Fruit fly (Drosophila melanogaster) whole organism, embryonic: ENCODE results near the gene CG12539.

ENCODE experiments used
- Atf3 ChIP-seq: fragments of 200-800 bp; sonication (Bioruptor generic); optimal IDR thresholded peaks from 3 replicates; lab custom pipeline; 2016; ENCODE audit warnings: missing biosample characterization, missing genetic modification characterization
- Atf6 ChIP-seq: fragments of 200-800 bp; sonication (Bioruptor generic); IDR thresholded peaks from 2 replicates; pipeline ENCODE4 v1.3.6; 2022; ENCODE audit warnings: missing biosample characterization, missing genetic modification characterization
- C15 ChIP-seq: fragments of 200-800 bp; sonication (Bioruptor generic); IDR thresholded peaks from 3 replicates; pipeline ENCODE4 v1.3.6; 2022; ENCODE audit warnings: missing biosample characterization, missing genetic modification characterization
- CG10366 ChIP-seq: fragments of 200-800 bp; sonication (Bioruptor generic); IDR thresholded peaks from 2 replicates; pipeline ENCODE4 v1.3.6; 2022; ENCODE audit warnings: missing biosample characterization, missing genetic modification characterization
- CG11695 ChIP-seq: fragments of 200-800 bp; sonication (Bioruptor generic); IDR thresholded peaks from 3 replicates; pipeline ENCODE4 v1.3.6; 2022; ENCODE audit warnings: missing biosample characterization, missing genetic modification characterization
- CG12744 ChIP-seq: fragments of 200-800 bp; sonication (Bioruptor generic); optimal IDR thresholded peaks from 2 replicates; lab custom pipeline; 2016; ENCODE audit warnings: missing biosample characterization, missing genetic modification characterization
- CG15011 ChIP-seq: fragments of 200-800 bp; sonication (Bioruptor generic); optimal IDR thresholded peaks from 3 replicates; lab custom pipeline; 2018; ENCODE audit warnings: missing biosample characterization, mild to moderate bottlenecking, missing genetic modification characterization
- CG16813 ChIP-seq: fragments of 200-800 bp; sonication (Bioruptor generic); IDR thresholded peaks from 3 replicates; pipeline ENCODE4 v1.3.6; 2022; ENCODE audit warnings: missing biosample characterization, missing genetic modification characterization; ENCODE audit not compliant: partially characterized antibody
- CG18764 ChIP-seq: fragments of 200-800 bp; sonication (Bioruptor generic); optimal IDR thresholded peaks from 3 replicates; lab custom pipeline; 2016; ENCODE audit warnings: missing biosample characterization, missing genetic modification characterization
- CG2116 ChIP-seq: fragments of 200-800 bp; sonication (Bioruptor generic); optimal IDR thresholded peaks from 3 replicates; lab custom pipeline; 2018; ENCODE audit warnings: missing biosample characterization, mild to moderate bottlenecking, missing genetic modification characterization
- CG2129 ChIP-seq: fragments of 200-800 bp; sonication (Bioruptor generic); IDR thresholded peaks from 2 replicates; pipeline ENCODE4 v1.3.6; 2022; ENCODE audit warnings: missing biosample characterization, missing genetic modification characterization; ENCODE audit not compliant: partially characterized antibody
- CG2678 ChIP-seq: fragments of 200-800 bp; sonication (Bioruptor generic); optimal IDR thresholded peaks from 3 replicates; lab custom pipeline; 2019; ENCODE audit warnings: missing biosample characterization, mild to moderate bottlenecking, missing genetic modification characterization, moderate library complexity
- CG30020 ChIP-seq: fragments of 200-800 bp; optimal IDR thresholded peaks from 2 replicates; lab custom pipeline; 2019; ENCODE audit warnings: missing biosample characterization, mild to moderate bottlenecking, missing genetic modification characterization, moderate library complexity
- CG31388 ChIP-seq: fragments of 200-800 bp; sonication (Bioruptor generic); optimal IDR thresholded peaks from 2 replicates; lab custom pipeline; 2016; ENCODE audit warnings: missing biosample characterization, missing genetic modification characterization
- CG31441 ChIP-seq: fragments of 200-800 bp; sonication (Bioruptor generic); IDR thresholded peaks from 2 replicates; pipeline ENCODE4 v1.3.6; 2022; ENCODE audit warnings: missing biosample characterization, missing genetic modification characterization
- CG32772 ChIP-seq: fragments of 200-800 bp; sonication (Bioruptor generic); IDR thresholded peaks from 2 replicates; pipeline ENCODE4 v1.3.6; 2022; ENCODE audit warnings: missing biosample characterization, missing genetic modification characterization
- CG4360 ChIP-seq: fragments of 200-800 bp; sonication (Bioruptor generic); IDR thresholded peaks from 2 replicates; pipeline ENCODE4 v1.3.6; 2022; ENCODE audit warnings: missing biosample characterization, missing genetic modification characterization
- CG4404 ChIP-seq: fragments of 200-800 bp; sonication (Bioruptor generic); IDR thresholded peaks from 2 replicates; pipeline ENCODE4 v1.3.6; 2022; ENCODE audit warnings: missing biosample characterization, missing genetic modification characterization
- CG4424 ChIP-seq: fragments of 200-800 bp; sonication (Bioruptor generic); optimal IDR thresholded peaks from 3 replicates; lab custom pipeline; 2016; ENCODE audit warnings: missing biosample characterization, missing genetic modification characterization
- CG4854 ChIP-seq: fragments of 200-800 bp; sonication (Bioruptor generic); optimal IDR thresholded peaks from 2 replicates; lab custom pipeline; 2016; ENCODE audit warnings: missing biosample characterization, missing genetic modification characterization, inconsistent platforms
- CG7271 ChIP-seq: fragments of 200-800 bp; sonication (Bioruptor generic); optimal IDR thresholded peaks from 2 replicates; lab custom pipeline; 2018; ENCODE audit warnings: missing biosample characterization, mild to moderate bottlenecking, missing genetic modification characterization, moderate library complexity
- CG8765 ChIP-seq: fragments of 200-800 bp; sonication (Bioruptor generic); IDR thresholded peaks from 2 replicates; pipeline ENCODE4 v1.3.6; 2022; ENCODE audit warnings: missing biosample characterization, missing genetic modification characterization
- Dad ChIP-seq: fragments of 200-800 bp; sonication (Bioruptor generic); optimal IDR thresholded peaks from 3 replicates; lab custom pipeline; 2016; ENCODE audit warnings: missing biosample characterization, missing genetic modification characterization
- Dbx ChIP-seq: fragments of 200-800 bp; sonication (Bioruptor generic); IDR thresholded peaks from 3 replicates; pipeline ENCODE4 v1.3.6; 2022; ENCODE audit warnings: missing biosample characterization, missing genetic modification characterization
- Drgx ChIP-seq: fragments of 200-800 bp; sonication (Bioruptor generic); IDR thresholded peaks from 2 replicates; pipeline ENCODE4 v1.3.6; 2022; ENCODE audit warnings: missing biosample characterization, missing genetic modification characterization
- Elba2 ChIP-seq: fragments of 200-800 bp; sonication (Bioruptor generic); optimal IDR thresholded peaks from 3 replicates; lab custom pipeline; 2016; ENCODE audit warnings: missing biosample characterization, missing genetic modification characterization
- HLH54F ChIP-seq: fragments of 200-800 bp; sonication (Bioruptor generic); optimal IDR thresholded peaks from 3 replicates; lab custom pipeline; 2016; ENCODE audit warnings: missing biosample characterization, missing genetic modification characterization
- MTF-1 ChIP-seq: fragments of 200-800 bp; sonication (Bioruptor generic); optimal IDR thresholded peaks from 2 replicates; lab custom pipeline; 2018; ENCODE audit warnings: missing biosample characterization, mild to moderate bottlenecking, missing genetic modification characterization, borderline replicate concordance
- Nf-YC ChIP-seq: fragments of 200-800 bp; optimal IDR thresholded peaks from 3 replicates; lab custom pipeline; 2019; ENCODE audit warnings: missing biosample characterization, mild to moderate bottlenecking, missing genetic modification characterization, moderate library complexity
- Oli ChIP-seq: fragments of 200-800 bp; sonication (Bioruptor generic); optimal IDR thresholded peaks from 2 replicates; lab custom pipeline; 2018; ENCODE audit warnings: missing biosample characterization, mild to moderate bottlenecking, missing genetic modification characterization, moderate library complexity
- Optix ChIP-seq: fragments of 200-800 bp; sonication (Bioruptor generic); IDR thresholded peaks from 3 replicates; pipeline ENCODE4 v1.3.6; 2022; ENCODE audit warnings: missing biosample characterization, missing genetic modification characterization
- Ptx1 ChIP-seq: fragments of 200-800 bp; sonication (Bioruptor generic); IDR thresholded peaks from 2 replicates; pipeline ENCODE4 v1.3.6; 2022; ENCODE audit warnings: missing biosample characterization, missing genetic modification characterization
- Side ChIP-seq: fragments of 200-800 bp; sonication (Bioruptor generic); optimal IDR thresholded peaks from 2 replicates; lab custom pipeline; 2016; ENCODE audit warnings: missing biosample characterization, missing genetic modification characterization
- ab ChIP-seq: fragments of 200-800 bp; sonication (Bioruptor generic); optimal IDR thresholded peaks from 2 replicates; lab custom pipeline; 2016; ENCODE audit warnings: missing biosample characterization, missing genetic modification characterization
- amos ChIP-seq: fragments of 200-800 bp; sonication (Bioruptor generic); IDR thresholded peaks from 2 replicates; pipeline ENCODE4 v1.3.6; 2022; ENCODE audit warnings: missing biosample characterization, missing genetic modification characterization; ENCODE audit not compliant: partially characterized antibody
- bowl ChIP-seq: fragments of 200-800 bp; sonication (Bioruptor generic); IDR thresholded peaks from 2 replicates; pipeline ENCODE4 v1.3.6; 2022; ENCODE audit warnings: missing biosample characterization, missing genetic modification characterization
- cwo ChIP-seq: fragments of 200-800 bp; sonication (Bioruptor generic); optimal IDR thresholded peaks from 3 replicates; lab custom pipeline; 2017; ENCODE audit warnings: missing biosample characterization, missing genetic modification characterization, mild to moderate bottlenecking, moderate library complexity, missing genetic modification reagents
- ewg ChIP-seq: fragments of 200-800 bp; sonication (Bioruptor generic); optimal IDR thresholded peaks from 3 replicates; lab custom pipeline; 2017; ENCODE audit warnings: mild to moderate bottlenecking, missing biosample characterization, missing genetic modification reagents, missing genetic modification characterization
- exex ChIP-seq: fragments of 200-800 bp; sonication (Bioruptor generic); optimal IDR thresholded peaks from 4 replicates; lab custom pipeline; 2018; ENCODE audit warnings: missing biosample characterization, mild to moderate bottlenecking, missing genetic modification characterization, moderate library complexity
- gcm ChIP-seq: fragments of 200-800 bp; sonication (Bioruptor generic); optimal IDR thresholded peaks from 2 replicates; lab custom pipeline; 2019; ENCODE audit warnings: missing biosample characterization, mild to moderate bottlenecking, missing genetic modification characterization, moderate library complexity
- kay ChIP-seq: fragments of 200-800 bp; sonication (Bioruptor generic); optimal IDR thresholded peaks from 2 replicates; lab custom pipeline; 2016; ENCODE audit warnings: missing biosample characterization, missing genetic modification characterization
- lilli ChIP-seq: fragments of 200-800 bp; sonication (Bioruptor generic); optimal IDR thresholded peaks from 3 replicates; lab custom pipeline; 2016; ENCODE audit warnings: missing biosample characterization, missing genetic modification characterization
- mam ChIP-seq: fragments of 200-800 bp; sonication (Bioruptor generic); optimal IDR thresholded peaks from 3 replicates; lab custom pipeline; 2016; ENCODE audit warnings: missing biosample characterization, missing genetic modification characterization
- pita ChIP-seq: fragments of 200-800 bp; sonication (Bioruptor generic); optimal IDR thresholded peaks from 2 replicates; lab custom pipeline; 2017; ENCODE audit warnings: missing biosample characterization, mild to moderate bottlenecking, missing genetic modification characterization
- prd ChIP-seq, 3 experiments: fragments of >200 bp in 2 of 3; fragments of 200-800 bp in 1 of 3; sonication (Bioruptor generic) in 1 of 3; optimal IDR thresholded peaks in 2 of 3; IDR thresholded peaks in 1 of 3; 2 replicates in 2 of 3; 3 replicates in 1 of 3; pipeline versions ENCODE4 v1.3.6 to Lab custom; 2017 to 2022; ENCODE audit warnings: missing biosample characterization in 1 of 3, missing genetic modification characterization in 1 of 3
- pum ChIP-seq: fragments of 200-800 bp; sonication (Bioruptor generic); optimal IDR thresholded peaks from 2 replicates; lab custom pipeline; 2016; ENCODE audit warnings: missing biosample characterization, missing genetic modification characterization
- scrt ChIP-seq: fragments of 200-800 bp; sonication (Bioruptor generic); optimal IDR thresholded peaks from 2 replicates; lab custom pipeline; 2018; ENCODE audit warnings: missing biosample characterization, mild to moderate bottlenecking, missing genetic modification characterization, moderate library complexity
- sna ChIP-seq: fragments of 200-800 bp; sonication (Bioruptor generic); IDR thresholded peaks from 2 replicates; pipeline ENCODE4 v1.3.6; 2022; ENCODE audit warnings: missing biosample characterization, missing genetic modification characterization; ENCODE audit not compliant: partially characterized antibody
- unc-4 ChIP-seq: fragments of 200-800 bp; sonication (Bioruptor generic); IDR thresholded peaks from 2 replicates; pipeline ENCODE4 v1.3.6; 2022; ENCODE audit warnings: missing biosample characterization, missing genetic modification characterization; ENCODE audit not compliant: partially characterized antibody
- z ChIP-seq: fragments of 200-800 bp; sonication (Bioruptor generic); IDR thresholded peaks from 3 replicates; pipeline ENCODE4 v1.3.6; 2022; ENCODE audit warnings: missing biosample characterization, missing genetic modification characterization

Gene CG12539

DNA sequence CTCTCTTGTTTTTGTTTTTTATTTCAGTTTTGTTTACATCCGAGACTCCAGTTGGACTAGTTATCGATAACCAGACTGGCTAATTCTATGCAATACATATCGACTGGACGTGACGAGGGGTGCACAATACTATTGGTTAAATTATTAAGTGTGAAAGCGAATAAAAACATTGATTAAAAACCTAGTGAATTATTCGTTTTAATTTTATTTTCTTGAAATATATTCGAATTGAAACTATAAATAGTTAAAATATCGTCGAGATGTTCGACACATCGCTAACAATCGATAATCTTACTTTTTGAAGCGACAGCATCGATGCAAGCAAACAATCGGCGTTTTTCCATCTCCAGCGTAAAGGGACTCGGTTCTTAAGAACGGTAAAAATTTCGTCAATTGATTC lies 5.5 kb downstream of the CG12539 start, which contains the start of the genes CG32590 and Flo2 (continued):
- TF ChIP-seq amos (peak; percentile 92), ab (GFP tag; lab: Kevin White, UChicago) (no peak), CG4404 (peak; percentile 78), CG2129 (GFP tag; lab: Robert Waterston, UW) (peak; percentile 92), Ptx1 (GFP tag; lab: Robert Waterston, UW) (peak; percentile 84), CG30020 (tag; lab: Kevin White, UChicago) (peak; percentile 60), CG10366 (GFP tag; lab: Robert Waterston, UW) (peak; percentile 69), CG4360 (GFP tag; lab: Robert Waterston, UW) (no peak), MTF-1 (GFP tag; lab: Kevin White, UChicago) (no peak), CG4424 (GFP tag; lab: Kevin White, UChicago) (peak; percentile 74), exex (tag; lab: Kevin White, UChicago) (peak; percentile 26), Atf3 (peak; percentile 36), unc-4 (GFP tag; lab: Robert Waterston, UW) (peak; percentile 98), CG11695 (GFP tag; lab: Robert Waterston, UW) (peak; percentile 64; the same call in 2 of the 3 replicates), CG2116 (GFP tag; lab: Kevin White, UChicago) (peak; percentile 91), CG7271 (tag; lab: Kevin White, UChicago) (peak; percentile 15), Drgx (GFP tag; lab: Robert Waterston, UW) (peak; percentile 59), Nf-YC (tag; lab: Kevin White, UChicago) (peak; percentile 44), Oli (tag; lab: Kevin White, UChicago) (peak; percentile 38), mam (GFP tag; lab: Kevin White, UChicago) (peak; percentile 85), Dbx (GFP tag; lab: Robert Waterston, UW) (peak; percentile 94), Side (GFP tag; lab: Kevin White, UChicago) (peak; percentile 70), pum (GFP tag; lab: Kevin White, UChicago) (peak; percentile 74), kay (GFP tag; lab: Kevin White, UChicago) (peak; percentile 36), prd (optimal IDR thresholded peaks at IDR 0.05; lab: Kevin White, UChicago) (no peak), prd (GFP tag; IDR thresholded peaks at IDR 0.05; lab: Robert Waterston, UW) (peak; percentile 91), sna (GFP tag; lab: Robert Waterston, UW) (peak; percentile 99), Atf6 (GFP tag; lab: Robert Waterston, UW) (peak; percentile 83), CG12744 (GFP tag; lab: Kevin White, UChicago) (no peak), pita (GFP tag; lab: Kevin White, UChicago) (no peak), Optix (peak; percentile 72; the same call in 2 of the 3 replicates), z (no peak), CG4854 (GFP tag; lab: Kevin White, UChicago) (peak; percentile 71), C15 (GFP tag; lab: Robert Waterston, UW) (peak; percentile 72; the same call in 1 of the 3 replicates), CG2678 (tag; lab: Kevin White, UChicago) (peak; percentile 60), CG8765 (GFP tag; lab: Robert Waterston, UW) (peak; percentile 79), HLH54F (GFP tag; lab: Kevin White, UChicago) (peak; percentile 83), lilli (GFP tag; lab: Kevin White, UChicago) (peak; percentile 86), Dad (GFP tag; lab: Kevin White, UChicago) (peak; percentile 43), CG18764 (peak; percentile 56), cwo (peak; percentile 23), ewg (GFP tag; lab: Kevin White, UChicago) (peak; percentile 28), bowl (no peak), CG15011 (no peak), gcm (peak; percentile 19), Elba2 (GFP tag; lab: Kevin White, UChicago) (peak; percentile 0), scrt (no peak), CG31441 (peak; percentile 50; the same call in 1 of the 2 replicates), CG32772 (GFP tag; lab: Robert Waterston, UW) (peak; percentile 82), CG16813 (GFP tag; lab: Robert Waterston, UW) (peak; percentile 98), CG31388 (no peak)
